Worm (Caenorhabditis elegans) whole organism, mixed stage, embryonic: ENCODE results near the gene F22B8.3.

ENCODE experiments used
- M03D4.4 ChIP-seq: sonication (generic microtip); optimal IDR thresholded peaks from 2 replicates; lab custom pipeline; 2017; ENCODE audit warnings: mild to moderate bottlenecking, missing genetic modification characterization, missing compliant biosample characterization
- lin-13 ChIP-seq: fragments of 150-350 bp; optimal IDR thresholded peaks from 2 replicates; lab custom pipeline; 2014; ENCODE audit warnings: missing biosample characterization, missing genetic modification characterization
- mab-5 ChIP-seq: fragments of 150-350 bp; optimal IDR thresholded peaks from 2 replicates; lab custom pipeline; 2014; ENCODE audit warnings: missing biosample characterization, missing genetic modification characterization
- mep-1 ChIP-seq: fragments of 150-350 bp; optimal IDR thresholded peaks from 2 replicates; lab custom pipeline; 2017; ENCODE audit warnings: missing biosample characterization, missing genetic modification reagents, missing genetic modification characterization, inconsistent platforms
- mls-2 ChIP-seq: sonication (generic microtip); optimal IDR thresholded peaks from 2 replicates; lab custom pipeline; 2016; ENCODE audit warnings: mild to moderate bottlenecking, missing genetic modification characterization, moderate library complexity, missing compliant biosample characterization
- nhr-28 ChIP-seq: fragments of 150-350 bp; optimal IDR thresholded peaks from 2 replicates; lab custom pipeline; 2014; ENCODE audit warnings: missing biosample characterization, missing genetic modification characterization
- nhr-76 ChIP-seq: sonication (generic microtip); optimal IDR thresholded peaks from 2 replicates; lab custom pipeline; 2017; ENCODE audit warnings: missing biosample characterization, missing genetic modification characterization
- snpc-4 ChIP-seq: fragments of 150-350 bp; optimal IDR thresholded peaks from 2 replicates; lab custom pipeline; 2014; ENCODE audit warnings: missing biosample characterization, missing genetic modification characterization
- sptf-1 ChIP-seq: sonication (generic microtip); optimal IDR thresholded peaks from 2 replicates; lab custom pipeline; 2017; ENCODE audit warnings: mild to moderate bottlenecking, missing genetic modification characterization, moderate library complexity, missing compliant biosample characterization
- unc-62 ChIP-seq: fragments of 150-350 bp; optimal IDR thresholded peaks from 2 replicates; lab custom pipeline; 2014; ENCODE audit warnings: missing biosample characterization, missing genetic modification reagents, missing genetic modification characterization
- ztf-11 ChIP-seq: fragments of 150-350 bp; optimal IDR thresholded peaks from 2 replicates; lab custom pipeline; 2014; ENCODE audit warnings: missing biosample characterization, missing genetic modification characterization

ce11 chrV:16041412-16041811 lies 49.4 kb upstream of the F22B8.3 start:
- TF ChIP-seq ztf-11 = no peak
- no peak for TF ChIP-seq mep-1 (tag; lab: Kevin White, UChicago)
- no peak for TF ChIP-seq snpc-4 (tag; lab: Kevin White, UChicago)
- TF ChIP-seq nhr-28 (tag; lab: Kevin White, UChicago) = no peak
- no peak for TF ChIP-seq unc-62
- TF ChIP-seq sptf-1 = no peak
- TF ChIP-seq nhr-76 = no peak
- TF ChIP-seq mls-2 = no peak
- TF ChIP-seq lin-13 (tag; lab: Kevin White, UChicago) = no peak
- no peak for TF ChIP-seq mab-5
- no peak for TF ChIP-seq M03D4.4
